Worm (Caenorhabditis elegans) whole organism, L3 larva: ENCODE results near the gene ftr-1.

Experiments used
- ZK546.5 ChIP-seq: sonication (generic microtip); optimal IDR thresholded peaks from 2 replicates; lab custom pipeline; 2017; ENCODE audit warnings: missing biosample characterization, missing genetic modification characterization
- ama-1 ChIP-seq: fragments of 150-350 bp; optimal IDR thresholded peaks from 2 replicates; lab custom pipeline; 2018
- ceh-82 ChIP-seq: fragments of 150-350 bp; optimal IDR thresholded peaks from 2 replicates; lab custom pipeline; 2014; ENCODE audit warnings: missing biosample characterization, missing genetic modification characterization
- elt-2 ChIP-seq: sonication (generic microtip); optimal IDR thresholded peaks from 2 replicates; lab custom pipeline; 2016; ENCODE audit warnings: missing genetic modification reagents, mild to moderate bottlenecking, missing genetic modification characterization, missing compliant biosample characterization
- fkh-10 ChIP-seq: sonication (generic microtip); optimal IDR thresholded peaks from 2 replicates; lab custom pipeline; 2017; ENCODE audit warnings: missing biosample characterization, missing genetic modification reagents, missing genetic modification characterization
- fos-1 ChIP-seq: fragments of 150-350 bp; optimal IDR thresholded peaks from 2 replicates; lab custom pipeline; 2014; ENCODE audit warnings: missing biosample characterization, missing genetic modification characterization
- nhr-12 ChIP-seq: fragments of 150-350 bp; optimal IDR thresholded peaks from 2 replicates; lab custom pipeline; 2014; ENCODE audit warnings: missing biosample characterization, missing genetic modification characterization
- nhr-23 ChIP-seq: fragments of 150-350 bp; optimal IDR thresholded peaks from 2 replicates; lab custom pipeline; 2014; ENCODE audit warnings: missing biosample characterization, missing genetic modification reagents, missing genetic modification characterization
- nhr-237 ChIP-seq: fragments of 150-350 bp; optimal IDR thresholded peaks from 2 replicates; lab custom pipeline; 2014; ENCODE audit warnings: missing biosample characterization, missing genetic modification characterization
- snpc-4 ChIP-seq: fragments of 150-350 bp; optimal IDR thresholded peaks from 2 replicates; lab custom pipeline; 2014; ENCODE audit warnings: missing biosample characterization, missing genetic modification characterization

DNA sequence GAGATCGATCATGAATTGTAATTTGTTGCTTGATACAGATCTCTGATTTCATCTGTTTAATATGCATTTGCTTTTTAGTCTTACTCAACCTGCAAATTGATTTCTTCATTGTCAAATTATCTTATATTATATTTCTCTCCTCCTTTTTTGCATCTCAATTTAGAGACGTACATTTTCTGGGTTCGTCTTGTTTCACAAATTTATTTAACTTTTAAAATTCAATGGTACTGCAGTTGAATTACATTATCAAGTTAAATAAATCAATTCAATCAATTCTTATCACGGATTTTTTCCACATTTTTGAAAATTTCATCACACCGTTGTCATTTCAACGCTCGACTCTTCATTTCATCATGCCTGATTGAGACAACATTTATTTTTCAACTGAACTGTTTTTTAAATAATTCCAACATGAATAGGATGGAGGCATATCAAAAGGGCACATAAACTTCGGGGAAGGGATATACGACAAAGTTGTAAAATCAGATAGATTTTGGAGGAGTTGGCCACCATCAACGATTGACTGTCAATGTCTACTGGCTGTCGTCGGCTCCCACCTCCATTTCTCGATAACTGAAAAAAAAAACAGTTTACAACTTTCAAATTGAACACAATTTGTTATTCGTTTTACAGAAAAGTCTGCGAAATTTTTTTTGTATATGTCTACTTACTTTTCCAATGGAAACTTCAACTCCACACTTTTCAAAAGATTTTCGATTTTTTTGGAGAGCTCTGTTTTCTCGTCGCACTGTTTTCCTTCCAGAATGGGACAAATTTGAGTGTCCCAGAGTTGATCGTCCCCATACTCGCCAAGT lies 34.3 kb upstream of the ftr-1 start:
- TF ChIP-seq elt-2 (peak; percentile 65), ZK546.5 (tag; lab: Kevin White, UChicago) (no peak), fos-1 (tag; lab: Kevin White, UChicago) (no peak), nhr-23 (tag; lab: Kevin White, UChicago) (no peak), nhr-237 (no peak), fkh-10 (GFP tag; lab: Kevin White, UChicago) (no peak), ceh-82 (tag; lab: Kevin White, UChicago) (no peak), ama-1 (peak; percentile 77), nhr-12 (no peak), snpc-4 (tag; lab: Kevin White, UChicago) (no peak)
